Fruit fly (Drosophila melanogaster) whole organism, embryonic: ENCODE data around the gene Nph.

ENCODE experiments used
- Atf-2 ChIP-seq: fragments of 200-800 bp; sonication (Bioruptor generic); optimal IDR thresholded peaks from 2 replicates; lab custom pipeline; 2016; ENCODE audit warnings: missing biosample characterization, missing genetic modification characterization
- CG10431 ChIP-seq: fragments of 200-800 bp; sonication (Bioruptor generic); optimal IDR thresholded peaks from 3 replicates; lab custom pipeline; 2018; ENCODE audit warnings: missing biosample characterization, mild to moderate bottlenecking, missing genetic modification characterization
- CG10959 ChIP-seq: fragments of 200-800 bp; sonication (Bioruptor generic); IDR thresholded peaks from 2 replicates; pipeline ENCODE4 v1.3.6; 2022; ENCODE audit warnings: missing biosample characterization, missing genetic modification characterization
- CG15514 ChIP-seq: fragments of 200-800 bp; sonication (Bioruptor generic); optimal IDR thresholded peaks from 3 replicates; lab custom pipeline; 2017; ENCODE audit warnings: missing biosample characterization, missing genetic modification characterization, mild to moderate bottlenecking, moderate library complexity, missing genetic modification reagents
- CG2116 ChIP-seq: fragments of 200-800 bp; sonication (Bioruptor generic); optimal IDR thresholded peaks from 3 replicates; lab custom pipeline; 2018; ENCODE audit warnings: missing biosample characterization, mild to moderate bottlenecking, missing genetic modification characterization
- CG8944 ChIP-seq: fragments of 200-800 bp; sonication (Bioruptor generic); optimal IDR thresholded peaks from 3 replicates; lab custom pipeline; 2016; ENCODE audit warnings: missing biosample characterization, missing genetic modification characterization
- Deaf1 ChIP-seq: fragments of 200-800 bp; optimal IDR thresholded peaks from 3 replicates; lab custom pipeline; 2019; ENCODE audit warnings: missing biosample characterization, mild to moderate bottlenecking, missing genetic modification characterization, moderate library complexity
- Hr78 ChIP-seq, 2 experiments: fragments of 200-800 bp in 1 of 2; fragments of >200 bp in 1 of 2; sonication (Bioruptor generic) in 1 of 2; optimal IDR thresholded peaks; 2 replicates each; lab custom pipeline; 2017 to 2019; ENCODE audit warnings: missing biosample characterization in 2 of 2, missing genetic modification characterization in 2 of 2, mild to moderate bottlenecking in 1 of 2, moderate library complexity in 1 of 2
- chm ChIP-seq: fragments of 200-800 bp; sonication (Bioruptor generic); IDR thresholded peaks from 2 replicates; pipeline ENCODE4 v1.3.6; 2022; ENCODE audit warnings: missing biosample characterization, missing genetic modification characterization
- lola ChIP-seq, 3 experiments: fragments of >200 bp in 2 of 3; fragments of 200-800 bp in 1 of 3; sonication (Bioruptor generic) in 1 of 3; optimal IDR thresholded peaks; 2 replicates each; lab custom pipeline; 2017 to 2019; ENCODE audit warnings: missing biosample characterization in 3 of 3, missing genetic modification characterization in 3 of 3, mild to moderate bottlenecking in 1 of 3, moderate library complexity in 1 of 3

DNA sequence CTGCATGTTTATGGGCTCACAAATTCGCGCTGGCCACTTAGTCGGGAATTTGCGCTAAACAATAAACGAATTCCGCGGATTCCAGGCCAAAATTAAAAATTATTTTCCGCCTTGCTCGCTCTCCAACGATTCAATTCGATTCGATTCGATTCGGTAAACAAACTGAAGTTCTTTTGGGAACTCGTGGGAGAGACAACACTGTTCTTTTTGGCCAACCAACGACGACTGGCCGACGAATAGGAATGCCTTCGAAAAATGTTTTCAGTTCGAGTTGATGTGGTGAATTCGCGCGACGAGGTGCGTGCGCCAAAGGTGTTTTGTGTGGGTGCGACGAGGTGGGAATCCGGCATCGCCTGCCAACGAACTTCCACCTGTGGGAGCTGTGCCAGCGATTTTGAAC is 47.3 kb upstream of the Nph start, which contains the start of gene CG15528:
- TF ChIP-seq CG10431 (GFP tag; lab: Kevin White, UChicago) (no peak), chm (GFP tag; lab: Robert Waterston, UW) (no peak), CG15514 (GFP tag; lab: Kevin White, UChicago) (no peak), CG2116 (GFP tag; lab: Kevin White, UChicago) (no peak), Hr78 (GFP tag; optimal IDR thresholded peaks at IDR 0.05; lab: Kevin White, UChicago) (no peak), Atf-2 (GFP tag; lab: Kevin White, UChicago) (no peak), lola (GFP tag; optimal IDR thresholded peaks at IDR 0.05; lab: Kevin White, UChicago) (no peak), CG10959 (GFP tag; lab: Robert Waterston, UW) (no peak), Deaf1 (tag; lab: Kevin White, UChicago) (peak; percentile 71), CG8944 (GFP tag; lab: Kevin White, UChicago) (no peak)
